Worm (Caenorhabditis elegans): ENCODE measurements around the gene gpa-4.
A peak's percentile ranks its signal among the peaks of the same experiment; 100 is the strongest.

Gene gpa-4

ce11 chrIV:385150-385937 lies 16.2 kb upstream of the gpa-4 start, which contains the start of gene rps-24:
Gene rps-24, plus strand, starts transcription at chrIV:385887.
- TF ChIP-seq T22C8.4 (GFP tag; IDR thresholded peaks at IDR 0.05) (peak; percentile 72), klf-2 (GFP tag; conservative IDR thresholded peaks at IDR 0.05) (peak; percentile 87), ztf-23 (GFP tag; IDR thresholded peaks at IDR 0.05) (peak; percentile 93), ref-1 (GFP tag; conservative IDR thresholded peaks at IDR 0.05) (0 out of 2 replicates have a peak, but pooled peaks have one; percentile 39), cog-1 (tag; optimal IDR thresholded peaks at IDR 0.05) (peak; percentile 84), tab-1 (GFP tag; IDR thresholded peaks at IDR 0.05) (peak; percentile 78; the same call in 1 of the 2 replicates), ztf-29 (GFP tag; IDR thresholded peaks at IDR 0.05) (peak; percentile 85), flt-1 (GFP tag; IDR thresholded peaks at IDR 0.05) (peak; percentile 86)

ce11 chrIV:386576-386975 lies 14.9 kb upstream of the gpa-4 start, which contains the start of gene T07A9.14:
Gene T07A9.14, plus strand, starts transcription at chrIV:386699.
- TF ChIP-seq klf-2 (GFP tag; conservative IDR thresholded peaks at IDR 0.05) = no peak

ce11 chrIV:387283-388048 lies 14.0 kb upstream of the gpa-4 start:
- no peak for TF ChIP-seq tab-1 (GFP tag; IDR thresholded peaks at IDR 0.05)
- TF ChIP-seq ztf-23 (GFP tag; IDR thresholded peaks at IDR 0.05) = no peak
- TF ChIP-seq ztf-29 (GFP tag; IDR thresholded peaks at IDR 0.05) = no peak
- TF ChIP-seq klf-2 (GFP tag; conservative IDR thresholded peaks at IDR 0.05) = no peak
- no peak for TF ChIP-seq flt-1 (GFP tag; IDR thresholded peaks at IDR 0.05)
- no peak for TF ChIP-seq med-1 (GFP tag; optimal IDR thresholded peaks at IDR 0.05; ENCODE audit: insufficient read depth)
- TF ChIP-seq T22C8.4 (GFP tag; IDR thresholded peaks at IDR 0.05) = no peak
- no peak for TF ChIP-seq ref-1 (GFP tag; conservative IDR thresholded peaks at IDR 0.05)

ce11 chrIV:388073-388472 lies 13.4 kb upstream of the gpa-4 start, which contains the start of gene ssna-1:
Gene ssna-1, plus strand, starts transcription at chrIV:388084.
- TF ChIP-seq ref-1 (GFP tag; conservative IDR thresholded peaks at IDR 0.05) (no peak), flt-1 (GFP tag; IDR thresholded peaks at IDR 0.05) (0 out of 2 replicates have a peak, but pooled peaks have one; percentile 38)

- TF ChIP-seq ref-1 (GFP tag; conservative IDR thresholded peaks at IDR 0.05) (peak; percentile 87), flt-1 (GFP tag; IDR thresholded peaks at IDR 0.05) (peak; percentile 95), ztf-23 (GFP tag; IDR thresholded peaks at IDR 0.05) (peak; percentile 98), cog-1 (tag; optimal IDR thresholded peaks at IDR 0.05) (peak; percentile 95), T22C8.4 (GFP tag; IDR thresholded peaks at IDR 0.05) (peak; percentile 96), ztf-29 (GFP tag; IDR thresholded peaks at IDR 0.05) (peak; percentile 97), tab-1 (GFP tag; IDR thresholded peaks at IDR 0.05) (peak; percentile 97), klf-2 (GFP tag; conservative IDR thresholded peaks at IDR 0.05) (peak; percentile 99), med-1 (GFP tag; optimal IDR thresholded peaks at IDR 0.05; ENCODE audit: insufficient read depth) (peak; percentile 98)
These were observed 11.2 kb upstream of the gpa-4 start, which contains the start of the genes ears-2 and uncp-18 for ce11 chrIV:390279-390678. Gene ears-2, minus strand, starts transcription at chrIV:390468. Gene uncp-18, plus strand, starts transcription at chrIV:390560.

ce11 chrIV:393409-393930 lies 8.0 kb upstream of the gpa-4 start, which contains the start of the genes T07A9.15 and nog-1:
Gene T07A9.15, minus strand, starts transcription at chrIV:393546.
Gene nog-1, plus strand, starts transcription at chrIV:393880.
- TF ChIP-seq tab-1 (GFP tag; IDR thresholded peaks at IDR 0.05) (no peak), cog-1 (tag; optimal IDR thresholded peaks at IDR 0.05) (no peak), ztf-23 (GFP tag; IDR thresholded peaks at IDR 0.05) (peak; percentile 27; the same call in 1 of the 2 replicates), klf-2 (GFP tag; conservative IDR thresholded peaks at IDR 0.05) (no peak), T22C8.4 (GFP tag; IDR thresholded peaks at IDR 0.05) (no peak), flt-1 (GFP tag; IDR thresholded peaks at IDR 0.05) (0 out of 2 replicates have a peak, but pooled peaks have one; percentile 57), med-1 (GFP tag; optimal IDR thresholded peaks at IDR 0.05; ENCODE audit: insufficient read depth) (no peak), ztf-29 (GFP tag; IDR thresholded peaks at IDR 0.05) (no peak), ref-1 (GFP tag; conservative IDR thresholded peaks at IDR 0.05) (no peak)

- TF ChIP-seq tab-1 (GFP tag; IDR thresholded peaks at IDR 0.05) (no peak), cog-1 (tag; optimal IDR thresholded peaks at IDR 0.05) (no peak), ztf-29 (GFP tag; IDR thresholded peaks at IDR 0.05) (no peak), klf-2 (GFP tag; conservative IDR thresholded peaks at IDR 0.05) (no peak), flt-1 (GFP tag; IDR thresholded peaks at IDR 0.05) (no peak), T22C8.4 (GFP tag; IDR thresholded peaks at IDR 0.05) (no peak), ref-1 (GFP tag; conservative IDR thresholded peaks at IDR 0.05) (no peak), ztf-23 (GFP tag; IDR thresholded peaks at IDR 0.05) (no peak), med-1 (GFP tag; optimal IDR thresholded peaks at IDR 0.05; ENCODE audit: insufficient read depth) (no peak)
These were observed 5.1 kb upstream of the gpa-4 start, which contains the start of gene rrp-8 for ce11 chrIV:396373-396772. Gene rrp-8, plus strand, starts transcription at chrIV:396545.

ce11 chrIV:408892-409291 lies 7.4 kb downstream of the gpa-4 start:
- no peak for TF ChIP-seq med-1 (GFP tag; optimal IDR thresholded peaks at IDR 0.05; ENCODE audit: insufficient read depth)
- TF ChIP-seq ztf-29 (GFP tag; IDR thresholded peaks at IDR 0.05) = no peak
- no peak for TF ChIP-seq tab-1 (GFP tag; IDR thresholded peaks at IDR 0.05)
- TF ChIP-seq ztf-23 (GFP tag; IDR thresholded peaks at IDR 0.05) = no peak
- TF ChIP-seq T22C8.4 (GFP tag; IDR thresholded peaks at IDR 0.05) = no peak
- no peak for TF ChIP-seq klf-2 (GFP tag; conservative IDR thresholded peaks at IDR 0.05)
- TF ChIP-seq flt-1 (GFP tag; IDR thresholded peaks at IDR 0.05) = no peak
- no peak for TF ChIP-seq ref-1 (GFP tag; conservative IDR thresholded peaks at IDR 0.05)
- TF ChIP-seq cog-1 (tag; optimal IDR thresholded peaks at IDR 0.05) = no peak

ce11 chrIV:409935-410334 lies 8.4 kb downstream of the gpa-4 start, which contains the start of gene kgb-1:
Gene kgb-1, minus strand, starts transcription at chrIV:410035.
- TF ChIP-seq ref-1 (GFP tag; conservative IDR thresholded peaks at IDR 0.05) = no peak
- TF ChIP-seq T22C8.4 (GFP tag; IDR thresholded peaks at IDR 0.05) = no peak
- no peak for TF ChIP-seq klf-2 (GFP tag; conservative IDR thresholded peaks at IDR 0.05)
- no peak for TF ChIP-seq flt-1 (GFP tag; IDR thresholded peaks at IDR 0.05)
- TF ChIP-seq ztf-23 (GFP tag; IDR thresholded peaks at IDR 0.05) = no peak
- no peak for TF ChIP-seq ztf-29 (GFP tag; IDR thresholded peaks at IDR 0.05)
- no peak for TF ChIP-seq med-1 (GFP tag; optimal IDR thresholded peaks at IDR 0.05; ENCODE audit: insufficient read depth)
- TF ChIP-seq tab-1 (GFP tag; IDR thresholded peaks at IDR 0.05) = no peak
- TF ChIP-seq cog-1 (tag; optimal IDR thresholded peaks at IDR 0.05) = no peak

Data from whole organism, midembryonic.